Worm (Caenorhabditis elegans) whole organism, L4 larva: Measurements from ENCODE around the gene fipr-2.

Experiments
- ces-1 ChIP-seq: fragments of 150-350 bp; sonication (generic microtip); optimal IDR thresholded peaks from 4 replicates; lab custom pipeline; 2014; ENCODE audit warnings: missing biosample characterization, missing genetic modification reagents, missing genetic modification characterization
- dpl-1 ChIP-seq: fragments of 150-350 bp; optimal IDR thresholded peaks from 2 replicates; lab custom pipeline; 2014; ENCODE audit warnings: missing biosample characterization, missing genetic modification reagents, missing genetic modification characterization
- nhr-102 ChIP-seq: sonication (generic microtip); optimal IDR thresholded peaks from 2 replicates; lab custom pipeline; 2016; ENCODE audit warnings: mild to moderate bottlenecking, missing genetic modification characterization, moderate library complexity, missing compliant biosample characterization
- nhr-11 ChIP-seq: fragments of 150-350 bp; optimal IDR thresholded peaks from 2 replicates; lab custom pipeline; 2014; ENCODE audit warnings: missing biosample characterization, missing genetic modification characterization
- snpc-4 ChIP-seq: fragments of 150-350 bp; optimal IDR thresholded peaks from 2 replicates; lab custom pipeline; 2014; ENCODE audit warnings: missing biosample characterization, missing genetic modification characterization
- unc-39 ChIP-seq: sonication (generic microtip); optimal IDR thresholded peaks from 2 replicates; lab custom pipeline; 2017; ENCODE audit warnings: missing biosample characterization, missing genetic modification characterization

- TF ChIP-seq dpl-1 (GFP tag; lab: Kevin White, UChicago) (no peak), unc-39 (no peak), nhr-102 (no peak), nhr-11 (tag; lab: Kevin White, UChicago) (no peak), ces-1 (GFP tag; lab: Kevin White, UChicago) (no peak), snpc-4 (tag; lab: Kevin White, UChicago) (no peak)
Observed at ce11 chrV:12353505-12353904, 11.6 kb upstream of the fipr-2 start.
